Worm (Caenorhabditis elegans): ENCODE measurements around the gene str-225.
"Not testable (repeated sequence)": the region's sequence is repeated elsewhere in the genome, so short reads cannot be mapped to it uniquely, and the experiment has no call there.

str-225 gene

ce11 chrV:3548798-3549197 lies 41.2 kb downstream of the str-225 start, which contains the start of gene srw-130:
TSS of gene srw-130 (minus strand) at chrV:3548898.
- no peak for TF ChIP-seq ama-1 (optimal IDR thresholded peaks at IDR 0.05)
- no peak for TF ChIP-seq F13C5.2 (tag; optimal IDR thresholded peaks at IDR 0.05)
- TF ChIP-seq scrt-1 (GFP tag; IDR thresholded peaks at IDR 0.05) = no peak
- TF ChIP-seq hmbx-1 (tag; optimal IDR thresholded peaks at IDR 0.05) = no peak
- no peak for TF ChIP-seq flt-1 (GFP tag; IDR thresholded peaks at IDR 0.05)
- no peak for TF ChIP-seq ets-7 (tag; optimal IDR thresholded peaks at IDR 0.05)

DNA sequence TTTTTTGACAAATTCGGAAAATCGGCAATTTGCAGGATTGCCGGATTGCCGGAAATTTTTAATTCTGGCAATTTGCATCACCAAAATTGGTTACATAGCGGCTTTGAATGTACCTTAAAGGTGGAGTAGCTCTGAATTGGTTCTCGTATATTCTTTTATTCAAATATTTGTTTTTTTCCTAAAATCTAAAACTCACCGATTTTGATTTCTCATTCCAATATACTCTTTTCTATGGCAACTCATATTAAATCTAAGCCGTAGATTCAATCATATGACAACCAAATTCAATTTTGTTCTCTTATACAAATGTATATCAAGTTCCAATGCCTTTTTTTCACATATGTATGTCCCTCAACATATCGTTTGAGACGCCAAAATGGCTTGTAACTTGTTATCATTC lies 41.9 kb downstream of the str-225 start, which contains the start of gene sri-21:
Gene sri-21, plus strand, starts transcription at position 301 of the 400 bp plus-strand sequence.
- TF ChIP-seq ceh-13 (GFP tag; optimal IDR thresholded peaks at IDR 0.05) (no peak), tbx-37 (GFP tag; conservative IDR thresholded peaks at IDR 0.05) (no peak), ceh-36 (tag; optimal IDR thresholded peaks at IDR 0.05) (no peak), pes-1 (GFP tag; IDR thresholded peaks at IDR 0.05) (no peak), tra-4 (tag; optimal IDR thresholded peaks at IDR 0.05) (no peak), hmbx-1 (tag; optimal IDR thresholded peaks at IDR 0.05) (no peak), sea-1 (GFP tag; conservative IDR thresholded peaks at IDR 0.05) (no peak)

ce11 chrV:3551765-3552164 lies 44.1 kb downstream of the str-225 start, which contains the start of gene grl-28:
TSS of gene grl-28 (minus strand) at chrV:3551865.
- no peak for TF ChIP-seq flt-1 (GFP tag; IDR thresholded peaks at IDR 0.05)
- no peak for TF ChIP-seq ceh-36 (tag; optimal IDR thresholded peaks at IDR 0.05)
- no peak for TF ChIP-seq ama-1 (optimal IDR thresholded peaks at IDR 0.05)
- TF ChIP-seq pes-1 (GFP tag; IDR thresholded peaks at IDR 0.05) = no peak
- TF ChIP-seq tbx-11 (GFP tag; IDR thresholded peaks at IDR 0.05) = no peak
- TF ChIP-seq hnd-1 (tag; optimal IDR thresholded peaks at IDR 0.05) = no peak
- TF ChIP-seq ceh-13 (GFP tag; optimal IDR thresholded peaks at IDR 0.05) = no peak
- TF ChIP-seq F13C5.2 (tag; optimal IDR thresholded peaks at IDR 0.05) = no peak
- no peak for TF ChIP-seq B0310.2 (tag; optimal IDR thresholded peaks at IDR 0.05)

ce11 chrV:3552740-3553469 lies 45.3 kb downstream of the str-225 start, which contains the start of gene T24A6.20:
TSS of gene T24A6.20 (plus strand) at chrV:3553134.
- TF ChIP-seq tbx-37 (GFP tag; conservative IDR thresholded peaks at IDR 0.05) (no peak), F13C5.2 (tag; optimal IDR thresholded peaks at IDR 0.05) (no peak), hnd-1 (tag; optimal IDR thresholded peaks at IDR 0.05) (no peak), ama-1 (optimal IDR thresholded peaks at IDR 0.05) (no peak), B0310.2 (tag; optimal IDR thresholded peaks at IDR 0.05) (no peak), ceh-13 (GFP tag; optimal IDR thresholded peaks at IDR 0.05) (no peak)

DNA sequence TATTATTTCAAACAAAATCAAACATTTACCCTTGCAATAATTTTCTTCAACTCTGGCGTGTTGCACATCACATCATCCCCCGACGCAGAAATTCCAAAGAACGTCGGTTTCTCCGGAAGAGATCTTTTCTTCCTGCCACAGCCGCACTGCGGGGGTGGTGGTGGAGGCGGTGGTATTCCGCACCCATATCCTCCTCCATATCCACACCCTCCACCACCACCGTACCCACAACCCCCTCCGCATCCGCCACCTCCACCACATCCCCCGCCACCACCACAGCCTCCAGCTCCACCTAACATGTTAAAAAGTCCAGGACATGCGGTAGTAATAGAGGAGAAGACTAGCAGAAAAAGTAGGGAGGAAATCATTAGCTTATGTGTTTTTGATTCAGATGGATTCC lies 47.2 kb downstream of the str-225 start, which contains the start of gene grl-29:
Gene grl-29, minus strand, starts transcription at position 368 of the 400 bp plus-strand sequence.
- no peak for TF ChIP-seq hmg-4 (GFP tag; optimal IDR thresholded peaks at IDR 0.05)
- TF ChIP-seq hmbx-1 (tag; optimal IDR thresholded peaks at IDR 0.05) = no peak
- no peak for TF ChIP-seq ceh-36 (tag; optimal IDR thresholded peaks at IDR 0.05)

- TF ChIP-seq tra-4 (tag; optimal IDR thresholded peaks at IDR 0.05) (no peak), hnd-1 (tag; optimal IDR thresholded peaks at IDR 0.05) (no peak), flt-1 (GFP tag; IDR thresholded peaks at IDR 0.05) (no peak), pes-1 (GFP tag; IDR thresholded peaks at IDR 0.05) (no peak), aly-1 (tag; optimal IDR thresholded peaks at IDR 0.05) (no peak), tbx-37 (GFP tag; conservative IDR thresholded peaks at IDR 0.05) (no peak), F13C5.2 (tag; optimal IDR thresholded peaks at IDR 0.05) (no peak), ceh-13 (GFP tag; optimal IDR thresholded peaks at IDR 0.05) (no peak), sea-1 (GFP tag; conservative IDR thresholded peaks at IDR 0.05) (no peak), hmbx-1 (tag; optimal IDR thresholded peaks at IDR 0.05) (no peak), scrt-1 (GFP tag; IDR thresholded peaks at IDR 0.05) (no peak), tbx-11 (GFP tag; IDR thresholded peaks at IDR 0.05) (no peak), ama-1 (optimal IDR thresholded peaks at IDR 0.05) (no peak), hmg-4 (GFP tag; optimal IDR thresholded peaks at IDR 0.05) (no peak), ceh-36 (tag; optimal IDR thresholded peaks at IDR 0.05) (no peak)
These were observed 48.4 kb downstream of the str-225 start, which contains the start of gene grl-30 for ce11 chrV:3555986-3556385. TSS of gene grl-30 (plus strand) at chrV:3556286.

- no peak for TF ChIP-seq tra-4 (tag; optimal IDR thresholded peaks at IDR 0.05)
- no peak for TF ChIP-seq hmbx-1 (tag; optimal IDR thresholded peaks at IDR 0.05)
- no peak for TF ChIP-seq ceh-13 (GFP tag; optimal IDR thresholded peaks at IDR 0.05)
- no peak for TF ChIP-seq flt-1 (GFP tag; IDR thresholded peaks at IDR 0.05)
- TF ChIP-seq tbx-11 (GFP tag; IDR thresholded peaks at IDR 0.05) = no peak
- no peak for TF ChIP-seq scrt-1 (GFP tag; IDR thresholded peaks at IDR 0.05)
- TF ChIP-seq tbx-37 (GFP tag; conservative IDR thresholded peaks at IDR 0.05) = no peak
- no peak for TF ChIP-seq ama-1 (optimal IDR thresholded peaks at IDR 0.05)
These were observed 49.8 kb downstream of the str-225 start, which contains the start of gene grl-31 for ce11 chrV:3557422-3557821. TSS of gene grl-31 (minus strand) at chrV:3557778.

- TF ChIP-seq hmbx-1, ets-7, hnd-1 (tag; optimal IDR thresholded peaks at IDR 0.05): not testable (repeated sequence)
These were observed 51.1 kb downstream of the str-225 start, which contains the start of gene T24A6.1 for ce11 chrV:3558744-3559143. TSS of gene T24A6.1 (plus strand) at chrV:3559044.

All from whole organism, early embryonic.